Worm (Caenorhabditis elegans): ENCODE results near the gene F08F8.10.

- TF ChIP-seq pes-1 (GFP tag; IDR thresholded peaks at IDR 0.05) (no peak), hmbx-1 (tag; optimal IDR thresholded peaks at IDR 0.05) (no peak), ama-1 (optimal IDR thresholded peaks at IDR 0.05) (no peak), ceh-13 (GFP tag; optimal IDR thresholded peaks at IDR 0.05) (no peak), ets-7 (tag; optimal IDR thresholded peaks at IDR 0.05) (no peak), ceh-36 (tag; optimal IDR thresholded peaks at IDR 0.05) (no peak), hmg-4 (GFP tag; optimal IDR thresholded peaks at IDR 0.05) (no peak), flt-1 (GFP tag; IDR thresholded peaks at IDR 0.05) (no peak), tbx-37 (GFP tag; conservative IDR thresholded peaks at IDR 0.05) (no peak), F13C5.2 (tag; optimal IDR thresholded peaks at IDR 0.05) (no peak)
Measured at ce11 chrIII:7397196-7397595, 40.0 kb upstream of the F08F8.10 start.
